Worm (Caenorhabditis elegans): ENCODE results near the gene fbxb-13.

The fbxb-13 gene

ce11 chrII:1788087-1788486, at the start of gene fbxb-13, which contains the start of gene C08F1.6:
TSS of gene fbxb-13 (plus strand) at chrII:1788277.
TSS of gene C08F1.6 (minus strand) at chrII:1788187.
- TF ChIP-seq nhr-28 (tag; optimal IDR thresholded peaks at IDR 0.05) (no peak), aly-2 (tag; optimal IDR thresholded peaks at IDR 0.05) (no peak), nhr-11 (tag; optimal IDR thresholded peaks at IDR 0.05) (no peak), nhr-237 (tag; optimal IDR thresholded peaks at IDR 0.05) (no peak), unc-62 (GFP tag; optimal IDR thresholded peaks at IDR 0.05) (no peak), ztf-11 (tag; optimal IDR thresholded peaks at IDR 0.05) (no peak), elt-2 (tag; optimal IDR thresholded peaks at IDR 0.05) (no peak), zag-1 (tag; optimal IDR thresholded peaks at IDR 0.05) (no peak), fkh-2 (tag; optimal IDR thresholded peaks at IDR 0.05) (no peak), R02D3.7 (tag; optimal IDR thresholded peaks at IDR 0.05) (no peak), lsy-12 (tag; optimal IDR thresholded peaks at IDR 0.05) (no peak), nhr-77 (tag; optimal IDR thresholded peaks at IDR 0.05) (no peak), ceh-28 (tag; optimal IDR thresholded peaks at IDR 0.05) (no peak), elt-1 (tag; optimal IDR thresholded peaks at IDR 0.05) (no peak), nhr-12 (tag; optimal IDR thresholded peaks at IDR 0.05) (no peak), elt-3 (tag; optimal IDR thresholded peaks at IDR 0.05) (no peak), lin-39 (tag; optimal IDR thresholded peaks at IDR 0.05) (no peak)

ce11 chrII:1738844-1739243, 49.2 kb upstream of the fbxb-13 start, which contains the start of the genes irld-9 and irld-33:
TSS of gene irld-9 (minus strand) at chrII:1738944.
TSS of gene irld-33 (plus strand) at chrII:1739052.
- no peak for TF ChIP-seq nhr-28 (tag; optimal IDR thresholded peaks at IDR 0.05)
- TF ChIP-seq R02D3.7 (tag; optimal IDR thresholded peaks at IDR 0.05): no peak
- no peak for TF ChIP-seq daf-12 (tag; optimal IDR thresholded peaks at IDR 0.05)
- TF ChIP-seq sea-2 (GFP tag; optimal IDR thresholded peaks at IDR 0.05): no peak
- no peak for TF ChIP-seq ceh-28 (tag; optimal IDR thresholded peaks at IDR 0.05)
- no peak for TF ChIP-seq egl-27 (tag; optimal IDR thresholded peaks at IDR 0.05)
- no peak for TF ChIP-seq zag-1 (tag; optimal IDR thresholded peaks at IDR 0.05)
- TF ChIP-seq egl-5 (tag; optimal IDR thresholded peaks at IDR 0.05): no peak
- TF ChIP-seq ceh-16 (tag; optimal IDR thresholded peaks at IDR 0.05): no peak
- no peak for TF ChIP-seq nhr-237 (tag; optimal IDR thresholded peaks at IDR 0.05)

- TF ChIP-seq elt-2 (tag; optimal IDR thresholded peaks at IDR 0.05) (no peak), elt-3 (tag; optimal IDR thresholded peaks at IDR 0.05) (no peak), eor-1 (tag; optimal IDR thresholded peaks at IDR 0.05) (no peak)
These were observed 46.8 kb upstream of the fbxb-13 start, which contains the start of gene K07G6.1 for ce11 chrII:1741248-1741647. TSS of gene K07G6.1 (plus strand) at chrII:1741548.

ce11 chrII:1742535-1742934, 45.5 kb upstream of the fbxb-13 start, which contains the start of gene F36H5.12:
TSS of gene F36H5.12 (plus strand) at chrII:1742835.
- TF ChIP-seq nhr-43 (tag; optimal IDR thresholded peaks at IDR 0.05; ENCODE audit: poor library complexity, severe bottlenecking) (no peak), fkh-10 (GFP tag; optimal IDR thresholded peaks at IDR 0.05) (no peak), nhr-12 (tag; optimal IDR thresholded peaks at IDR 0.05) (no peak), hmg-11 (tag; optimal IDR thresholded peaks at IDR 0.05) (no peak), sea-2 (GFP tag; optimal IDR thresholded peaks at IDR 0.05) (no peak), snpc-4 (tag; optimal IDR thresholded peaks at IDR 0.05) (no peak), skn-1 (tag; optimal IDR thresholded peaks at IDR 0.05) (no peak), pqm-1 (tag; optimal IDR thresholded peaks at IDR 0.05) (no peak), nfya-1 (tag; optimal IDR thresholded peaks at IDR 0.05; ENCODE audit: insufficient read depth) (no peak), R02D3.7 (tag; optimal IDR thresholded peaks at IDR 0.05) (no peak), fkh-2 (tag; optimal IDR thresholded peaks at IDR 0.05) (no peak), ceh-82 (tag; optimal IDR thresholded peaks at IDR 0.05) (no peak), lsy-12 (tag; optimal IDR thresholded peaks at IDR 0.05) (no peak), eor-1 (tag; optimal IDR thresholded peaks at IDR 0.05) (no peak), elt-3 (tag; optimal IDR thresholded peaks at IDR 0.05) (no peak), ama-1 (optimal IDR thresholded peaks at IDR 0.05) (no peak), elt-1 (tag; optimal IDR thresholded peaks at IDR 0.05) (no peak), nhr-237 (tag; optimal IDR thresholded peaks at IDR 0.05) (no peak), ceh-16 (tag; optimal IDR thresholded peaks at IDR 0.05) (no peak)

ce11 chrII:1744183-1744582, 43.9 kb upstream of the fbxb-13 start, which contains the start of gene clec-19:
TSS of gene clec-19 (plus strand) at chrII:1744483.
- no peak for TF ChIP-seq ztf-4 (tag; optimal IDR thresholded peaks at IDR 0.05)
- no peak for TF ChIP-seq elt-2 (tag; optimal IDR thresholded peaks at IDR 0.05)
- no peak for TF ChIP-seq nfya-1 (tag; optimal IDR thresholded peaks at IDR 0.05; ENCODE audit: insufficient read depth)
- TF ChIP-seq elt-1 (tag; optimal IDR thresholded peaks at IDR 0.05): no peak
- TF ChIP-seq nhr-28 (tag; optimal IDR thresholded peaks at IDR 0.05): no peak
- TF ChIP-seq nhr-12 (tag; optimal IDR thresholded peaks at IDR 0.05): no peak
- no peak for TF ChIP-seq zag-1 (tag; optimal IDR thresholded peaks at IDR 0.05)
- TF ChIP-seq skn-1 (tag; optimal IDR thresholded peaks at IDR 0.05): no peak
